Fruit fly (Drosophila melanogaster) whole organism, embryonic: Measurements from ENCODE around the gene Art9.

ENCODE experiments used
- Atf6 ChIP-seq: fragments of 200-800 bp; sonication (Bioruptor generic); IDR thresholded peaks from 2 replicates; pipeline ENCODE4 v1.3.6; 2022; ENCODE audit warnings: missing biosample characterization, missing genetic modification characterization
- B-H1 ChIP-seq: fragments of 200-800 bp; sonication (Bioruptor generic); IDR thresholded peaks from 3 replicates; pipeline ENCODE4 v1.3.6; 2022; ENCODE audit warnings: missing biosample characterization, missing genetic modification characterization
- Bdp1 ChIP-seq: fragments of 200-800 bp; sonication (Bioruptor generic); optimal IDR thresholded peaks from 3 replicates; lab custom pipeline; 2016; ENCODE audit warnings: missing biosample characterization, missing genetic modification characterization
- Bteb2 ChIP-seq: fragments of 200-800 bp; sonication (Bioruptor generic); optimal IDR thresholded peaks from 2 replicates; lab custom pipeline; 2016; ENCODE audit warnings: missing biosample characterization, missing genetic modification characterization
- C15 ChIP-seq: fragments of 200-800 bp; sonication (Bioruptor generic); IDR thresholded peaks from 3 replicates; pipeline ENCODE4 v1.3.6; 2022; ENCODE audit warnings: missing biosample characterization, missing genetic modification characterization
- CG10209 ChIP-seq: fragments of 200-800 bp; sonication (Bioruptor generic); optimal IDR thresholded peaks from 3 replicates; lab custom pipeline; 2017; ENCODE audit warnings: missing biosample characterization, mild to moderate bottlenecking, missing genetic modification characterization, missing genetic modification reagents
- CG12299 ChIP-seq: fragments of 200-800 bp; sonication (Bioruptor generic); optimal IDR thresholded peaks from 2 replicates; lab custom pipeline; 2018; ENCODE audit warnings: missing biosample characterization, mild to moderate bottlenecking, missing genetic modification characterization
- CG13123 ChIP-seq: fragments of 200-800 bp; sonication (Bioruptor generic); optimal IDR thresholded peaks from 2 replicates; lab custom pipeline; 2016; ENCODE audit warnings: missing biosample characterization, missing genetic modification characterization
- CG14014 ChIP-seq: fragments of 200-800 bp; sonication (Bioruptor generic); IDR thresholded peaks from 2 replicates; pipeline ENCODE4 v1.3.6; 2022; ENCODE audit warnings: missing biosample characterization, missing genetic modification characterization
- CG14667 ChIP-seq: fragments of 200-800 bp; sonication (Bioruptor generic); IDR thresholded peaks from 2 replicates; pipeline ENCODE4 v1.3.6; 2022; ENCODE audit warnings: missing biosample characterization, missing genetic modification characterization
- CG15073 ChIP-seq: fragments of 200-800 bp; sonication (Bioruptor generic); optimal IDR thresholded peaks from 2 replicates; lab custom pipeline; 2016; ENCODE audit warnings: missing biosample characterization, missing genetic modification characterization
- CG1529 ChIP-seq: fragments of 200-800 bp; sonication (Bioruptor generic); optimal IDR thresholded peaks from 3 replicates; lab custom pipeline; 2018; ENCODE audit warnings: missing biosample characterization, missing genetic modification characterization
- CG1602 ChIP-seq: fragments of 200-800 bp; sonication (Bioruptor generic); optimal IDR thresholded peaks from 3 replicates; lab custom pipeline; 2016; ENCODE audit warnings: missing biosample characterization, missing genetic modification characterization
- CG16863 ChIP-seq: fragments of 200-800 bp; sonication (Bioruptor generic); optimal IDR thresholded peaks from 3 replicates; lab custom pipeline; 2016; ENCODE audit warnings: missing biosample characterization, missing genetic modification characterization
- CG17385 ChIP-seq: fragments of 200-800 bp; sonication (Bioruptor generic); optimal IDR thresholded peaks from 3 replicates; lab custom pipeline; 2018; ENCODE audit warnings: missing biosample characterization, mild to moderate bottlenecking, missing genetic modification characterization
- CG17912 ChIP-seq: fragments of 200-800 bp; sonication (Bioruptor generic); optimal IDR thresholded peaks from 2 replicates; lab custom pipeline; 2018; ENCODE audit warnings: missing biosample characterization, mild to moderate bottlenecking, missing genetic modification characterization
- CG2120 ChIP-seq: fragments of 200-800 bp; sonication (Bioruptor generic); optimal IDR thresholded peaks from 3 replicates; lab custom pipeline; 2016; ENCODE audit warnings: missing biosample characterization, missing genetic modification characterization
- CG6254 ChIP-seq: fragments of 200-800 bp; sonication (Bioruptor generic); optimal IDR thresholded peaks from 3 replicates; lab custom pipeline; 2017; ENCODE audit warnings: mild to moderate bottlenecking, missing biosample characterization, missing genetic modification reagents, missing genetic modification characterization
- CG6272 ChIP-seq: fragments of 200-800 bp; sonication (Bioruptor generic); IDR thresholded peaks from 2 replicates; pipeline ENCODE4 v1.3.6; 2022; ENCODE audit warnings: missing biosample characterization, missing genetic modification characterization
- CG8388 ChIP-seq: fragments of 200-800 bp; sonication (Bioruptor generic); optimal IDR thresholded peaks from 2 replicates; lab custom pipeline; 2019; ENCODE audit warnings: missing biosample characterization, mild to moderate bottlenecking, missing genetic modification characterization, moderate library complexity
- Dll ChIP-seq: fragments of 200-800 bp; sonication (Bioruptor generic); IDR thresholded peaks from 4 replicates; pipeline ENCODE4 v1.3.6; 2022; ENCODE audit warnings: missing biosample characterization, missing genetic modification characterization; ENCODE audit not compliant: partially characterized antibody
- Dref ChIP-seq: fragments of 200-800 bp; sonication (Bioruptor generic); IDR thresholded peaks from 2 replicates; pipeline ENCODE4 v1.3.6; 2022; ENCODE audit warnings: missing biosample characterization, missing genetic modification characterization
- Elba2 ChIP-seq: fragments of 200-800 bp; sonication (Bioruptor generic); optimal IDR thresholded peaks from 3 replicates; lab custom pipeline; 2016; ENCODE audit warnings: missing biosample characterization, missing genetic modification characterization
- Fer3 ChIP-seq: fragments of 200-800 bp; sonication (Bioruptor generic); optimal IDR thresholded peaks from 2 replicates; lab custom pipeline; 2018; ENCODE audit warnings: missing biosample characterization, mild to moderate bottlenecking, missing genetic modification characterization, moderate library complexity
- Gsc ChIP-seq: fragments of 200-800 bp; sonication (Bioruptor generic); IDR thresholded peaks from 2 replicates; pipeline ENCODE4 v1.3.6; 2022; ENCODE audit warnings: missing biosample characterization, missing genetic modification characterization
- H2.0 ChIP-seq: fragments of 200-800 bp; sonication (Bioruptor generic); IDR thresholded peaks from 2 replicates; pipeline ENCODE4 v1.3.6; 2022; ENCODE audit warnings: missing biosample characterization, missing genetic modification characterization
- HLH54F ChIP-seq: fragments of 200-800 bp; sonication (Bioruptor generic); optimal IDR thresholded peaks from 3 replicates; lab custom pipeline; 2016; ENCODE audit warnings: missing biosample characterization, missing genetic modification characterization
- Kr ChIP-seq: fragments of 200-800 bp; sonication (Bioruptor generic); optimal IDR thresholded peaks from 2 replicates; lab custom pipeline; 2017; ENCODE audit warnings: missing biosample characterization, mild to moderate bottlenecking, missing genetic modification characterization
- Meics ChIP-seq: fragments of 200-800 bp; sonication (Bioruptor generic); optimal IDR thresholded peaks from 2 replicates; lab custom pipeline; 2017; ENCODE audit warnings: missing biosample characterization, mild to moderate bottlenecking, missing genetic modification characterization
- Nf-YB ChIP-seq: fragments of 200-800 bp; sonication (Bioruptor generic); optimal IDR thresholded peaks from 3 replicates; lab custom pipeline; 2019; ENCODE audit warnings: missing biosample characterization, mild to moderate bottlenecking, missing genetic modification characterization, moderate library complexity
- Stat92E ChIP-seq, 3 experiments: fragments of >200 bp in 2 of 3; fragments of 200-800 bp in 1 of 3; sonication (Bioruptor generic) in 1 of 3; optimal IDR thresholded peaks; 2 replicates each; lab custom pipeline; 2017 to 2019; ENCODE audit warnings: missing biosample characterization in 3 of 3, missing genetic modification characterization in 3 of 3, mild to moderate bottlenecking in 1 of 3, moderate library complexity in 1 of 3
- TFAM ChIP-seq: fragments of 200-800 bp; sonication (Bioruptor generic); optimal IDR thresholded peaks from 2 replicates; lab custom pipeline; 2017; ENCODE audit warnings: missing biosample characterization, missing genetic modification characterization, inconsistent platforms
- ac ChIP-seq: fragments of 200-800 bp; sonication (Bioruptor generic); optimal IDR thresholded peaks from 3 replicates; lab custom pipeline; 2017; ENCODE audit warnings: missing biosample characterization, mild to moderate bottlenecking, missing genetic modification characterization
- ap ChIP-seq: fragments of 200-800 bp; sonication (Bioruptor generic); IDR thresholded peaks from 2 replicates; pipeline ENCODE4 v1.3.6; 2022; ENCODE audit warnings: missing biosample characterization, missing genetic modification characterization
- bab2 ChIP-seq: fragments of 200-800 bp; sonication (Bioruptor generic); optimal IDR thresholded peaks from 2 replicates; lab custom pipeline; 2016; ENCODE audit warnings: missing biosample characterization, missing genetic modification characterization
- bsh ChIP-seq, 2 experiments: fragments of 200-800 bp; sonication (Bioruptor generic); optimal IDR thresholded peaks; 2 replicates each; lab custom pipeline; 2017 to 2018; ENCODE audit warnings: mild to moderate bottlenecking in 2 of 2, missing biosample characterization in 2 of 2, missing genetic modification characterization in 2 of 2, moderate library complexity in 1 of 2
- danr ChIP-seq: fragments of 200-800 bp; sonication (Bioruptor generic); IDR thresholded peaks from 2 replicates; pipeline ENCODE4 v1.3.6; 2022; ENCODE audit warnings: missing biosample characterization, missing genetic modification characterization
- emc ChIP-seq: fragments of 200-800 bp; sonication (Bioruptor generic); optimal IDR thresholded peaks from 2 replicates; lab custom pipeline; 2016; ENCODE audit warnings: missing biosample characterization, missing genetic modification characterization
- exex ChIP-seq: fragments of 200-800 bp; sonication (Bioruptor generic); optimal IDR thresholded peaks from 4 replicates; lab custom pipeline; 2018; ENCODE audit warnings: missing biosample characterization, mild to moderate bottlenecking, missing genetic modification characterization, moderate library complexity
- gce ChIP-seq: fragments of 200-800 bp; sonication (Bioruptor generic); IDR thresholded peaks from 3 replicates; pipeline ENCODE4 v1.3.6; 2022; ENCODE audit warnings: missing biosample characterization, missing genetic modification characterization
- gcm ChIP-seq: fragments of 200-800 bp; sonication (Bioruptor generic); optimal IDR thresholded peaks from 2 replicates; lab custom pipeline; 2019; ENCODE audit warnings: missing biosample characterization, mild to moderate bottlenecking, missing genetic modification characterization, moderate library complexity
- lab ChIP-seq: fragments of 200-800 bp; sonication (Bioruptor generic); optimal IDR thresholded peaks from 3 replicates; lab custom pipeline; 2017; ENCODE audit warnings: missing biosample characterization, missing genetic modification characterization, mild to moderate bottlenecking, moderate library complexity, missing genetic modification reagents
- lmd ChIP-seq: fragments of 200-800 bp; sonication (Bioruptor generic); IDR thresholded peaks from 2 replicates; pipeline ENCODE4 v1.3.6; 2022; ENCODE audit warnings: missing biosample characterization, missing genetic modification characterization
- mld ChIP-seq: fragments of 200-800 bp; sonication (Bioruptor generic); IDR thresholded peaks from 3 replicates; pipeline ENCODE4 v1.3.6; 2022; ENCODE audit warnings: missing biosample characterization, missing genetic modification characterization; ENCODE audit not compliant: partially characterized antibody
- nau ChIP-seq: fragments of 200-800 bp; sonication (Bioruptor generic); optimal IDR thresholded peaks from 3 replicates; lab custom pipeline; 2017; ENCODE audit warnings: missing biosample characterization, mild to moderate bottlenecking, missing genetic modification characterization, missing genetic modification reagents
- pho ChIP-seq: fragments of 200-800 bp; sonication (Bioruptor generic); optimal IDR thresholded peaks from 2 replicates; lab custom pipeline; 2016; ENCODE audit warnings: missing biosample characterization, missing genetic modification characterization
- rib ChIP-seq: fragments of 200-800 bp; sonication (Bioruptor generic); IDR thresholded peaks from 2 replicates; pipeline ENCODE4 v1.3.6; 2022; ENCODE audit warnings: missing biosample characterization, missing genetic modification characterization
- shn ChIP-seq: fragments of 200-800 bp; sonication (Bioruptor generic); optimal IDR thresholded peaks from 3 replicates; lab custom pipeline; 2016; ENCODE audit warnings: missing biosample characterization, missing genetic modification characterization
- tup ChIP-seq: fragments of 200-800 bp; sonication (Bioruptor generic); optimal IDR thresholded peaks from 2 replicates; lab custom pipeline; 2016; ENCODE audit warnings: missing biosample characterization, mild to moderate bottlenecking, missing genetic modification characterization, moderate library complexity
- z ChIP-seq: fragments of 200-800 bp; sonication (Bioruptor generic); IDR thresholded peaks from 3 replicates; pipeline ENCODE4 v1.3.6; 2022; ENCODE audit warnings: missing biosample characterization, missing genetic modification characterization

Gene Art9

DNA sequence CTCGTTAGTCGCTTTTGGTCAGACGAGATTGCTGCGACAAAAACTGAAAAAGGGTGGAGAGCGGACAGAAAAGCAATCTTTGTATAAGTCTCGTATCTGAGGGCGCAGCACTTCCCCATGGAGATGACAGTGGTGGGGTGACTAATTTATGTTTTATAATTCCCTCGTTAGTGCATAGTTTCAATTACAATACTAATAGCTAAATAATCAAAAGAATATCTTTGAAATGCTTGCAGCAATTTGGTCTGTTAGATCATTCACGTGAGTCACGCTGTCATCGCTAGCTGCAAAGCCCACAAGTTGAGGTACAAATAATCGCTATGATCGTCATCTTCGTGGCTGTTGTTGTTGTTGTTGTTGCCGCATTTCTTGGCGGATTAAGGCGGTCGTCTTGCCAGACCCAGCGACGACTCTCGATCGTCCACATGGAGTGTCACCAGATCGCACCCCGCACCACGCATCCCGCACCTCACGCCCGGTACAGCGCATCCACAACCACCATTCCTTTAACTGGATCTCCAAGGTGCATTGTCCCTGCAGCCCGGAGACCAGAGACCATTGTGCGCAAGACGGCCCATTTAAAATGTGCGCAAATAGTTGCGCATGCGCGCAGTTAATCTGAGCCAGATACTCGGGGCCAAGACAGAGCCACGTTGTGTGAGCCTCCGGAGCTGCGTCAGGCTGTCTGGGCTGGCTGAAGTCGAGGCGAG is 21.3 kb downstream of the Art9 start (continued):
- no peak for TF ChIP-seq Nf-YB (GFP tag; lab: Kevin White, UChicago)
- TF ChIP-seq Dll (GFP tag; lab: Robert Waterston, UW): peak; percentile 72; the same call in 3 of the 4 replicates
- no peak for TF ChIP-seq z
- no peak for TF ChIP-seq Dref (GFP tag; lab: Robert Waterston, UW)
- no peak for TF ChIP-seq Kr (GFP tag; lab: Kevin White, UChicago)
- no peak for TF ChIP-seq CG14014 (GFP tag; lab: Robert Waterston, UW)
- no peak for TF ChIP-seq Elba2 (GFP tag; lab: Kevin White, UChicago)
- TF ChIP-seq B-H1: no peak
- peak; percentile 47 for TF ChIP-seq lab
- no peak for TF ChIP-seq exex (tag; lab: Kevin White, UChicago)
- TF ChIP-seq CG6272 (GFP tag; lab: Robert Waterston, UW): peak; percentile 24; the same call in 1 of the 2 replicates
- TF ChIP-seq ap (GFP tag; lab: Robert Waterston, UW): no peak
- TF ChIP-seq CG17912 (GFP tag; lab: Kevin White, UChicago): no peak
- TF ChIP-seq nau: peak; percentile 3
- TF ChIP-seq tup (GFP tag; lab: Kevin White, UChicago): no peak
- no peak for TF ChIP-seq CG8388 (GFP tag; lab: Kevin White, UChicago)
- TF ChIP-seq bsh (GFP tag; optimal IDR thresholded peaks at IDR 0.05; lab: Kevin White, UChicago): peak; percentile 40 to 50
- TF ChIP-seq CG13123 (GFP tag; lab: Kevin White, UChicago): no peak
- peak; percentile 49; the same call in 1 of the 2 replicates for TF ChIP-seq lmd (GFP tag; lab: Robert Waterston, UW)
- no peak for TF ChIP-seq TFAM
- no peak for TF ChIP-seq CG1602
- no peak for TF ChIP-seq pho (GFP tag; lab: Kevin White, UChicago)
- TF ChIP-seq CG6254 (GFP tag; lab: Kevin White, UChicago): peak; percentile 32
- TF ChIP-seq CG10209 (GFP tag; lab: Kevin White, UChicago): no peak
- TF ChIP-seq CG17385 (GFP tag; lab: Kevin White, UChicago): no peak
- TF ChIP-seq H2.0: 0 out of 2 replicates have a peak, but pooled peaks have one; percentile 31
- no peak for TF ChIP-seq Atf6
- no peak for TF ChIP-seq shn (GFP tag; lab: Kevin White, UChicago)
- TF ChIP-seq CG15073: no peak
- TF ChIP-seq bab2 (GFP tag; lab: Kevin White, UChicago): no peak
- TF ChIP-seq Gsc: peak; percentile 37; the same call in 1 of the 2 replicates
- no peak for TF ChIP-seq CG2120 (GFP tag; lab: Kevin White, UChicago)
- TF ChIP-seq Stat92E (GFP tag; optimal IDR thresholded peaks at IDR 0.05; lab: Kevin White, UChicago): no peak
- TF ChIP-seq ac (GFP tag; lab: Kevin White, UChicago): no peak
- no peak for TF ChIP-seq gcm
- 0 out of 3 replicates have a peak, but pooled peaks have one; percentile 24 for TF ChIP-seq gce (GFP tag; lab: Robert Waterston, UW)
- no peak for TF ChIP-seq Bteb2 (GFP tag; lab: Kevin White, UChicago)
- no peak for TF ChIP-seq CG16863 (GFP tag; lab: Kevin White, UChicago)
- TF ChIP-seq rib: no peak
- TF ChIP-seq Fer3 (tag; lab: Kevin White, UChicago): no peak
- TF ChIP-seq CG1529 (GFP tag; lab: Kevin White, UChicago): no peak
- TF ChIP-seq Meics (GFP tag; lab: Kevin White, UChicago): no peak
- TF ChIP-seq mld (GFP tag; lab: Robert Waterston, UW): no peak
- TF ChIP-seq HLH54F (GFP tag; lab: Kevin White, UChicago): no peak
- TF ChIP-seq danr (GFP tag; lab: Robert Waterston, UW): no peak
- no peak for TF ChIP-seq CG12299 (tag; lab: Kevin White, UChicago)
- TF ChIP-seq CG14667: no peak
- no peak for TF ChIP-seq Bdp1 (GFP tag; lab: Kevin White, UChicago)
- no peak for TF ChIP-seq C15 (GFP tag; lab: Robert Waterston, UW)
- TF ChIP-seq emc (GFP tag; lab: Kevin White, UChicago): no peak
